Fruit fly (Drosophila melanogaster) whole organism, pupa: ENCODE measurements around the gene CG42266.

ENCODE experiments used
- CG12605 ChIP-seq: fragments of 200-800 bp; sonication (Bioruptor generic); IDR thresholded peaks from 2 replicates; pipeline ENCODE4 v1.3.6; 2022; ENCODE audit warnings: missing biosample characterization, missing genetic modification characterization
- CG17806 ChIP-seq: fragments of 200-800 bp; sonication (Bioruptor generic); optimal IDR thresholded peaks from 2 replicates; lab custom pipeline; 2018; ENCODE audit warnings: missing biosample characterization, mild to moderate bottlenecking, missing genetic modification characterization, moderate library complexity
- CG32121 ChIP-seq: fragments of 200-800 bp; sonication (Bioruptor generic); IDR thresholded peaks from 2 replicates; pipeline ENCODE4 v1.3.6; 2022; ENCODE audit warnings: missing biosample characterization, missing genetic modification characterization
- CG34367 ChIP-seq: fragments of 200-800 bp; sonication (Bioruptor generic); optimal IDR thresholded peaks from 2 replicates; lab custom pipeline; 2018; ENCODE audit warnings: missing biosample characterization, mild to moderate bottlenecking, missing genetic modification characterization
- CG4496 ChIP-seq: fragments of 200-800 bp; sonication (Bioruptor generic); IDR thresholded peaks from 3 replicates; pipeline ENCODE4 v1.3.6; 2022; ENCODE audit warnings: missing biosample characterization, missing genetic modification characterization
- CG8159 ChIP-seq: fragments of 200-800 bp; sonication (Bioruptor generic); optimal IDR thresholded peaks from 3 replicates; lab custom pipeline; 2018; ENCODE audit warnings: missing biosample characterization, mild to moderate bottlenecking, missing genetic modification characterization, moderate library complexity
- CG9948 ChIP-seq: fragments of 200-800 bp; sonication (Bioruptor generic); optimal IDR thresholded peaks from 2 replicates; lab custom pipeline; 2018; ENCODE audit warnings: missing biosample characterization, mild to moderate bottlenecking, missing genetic modification characterization, moderate library complexity
- D1 ChIP-seq: fragments of 200-800 bp; sonication (Bioruptor generic); optimal IDR thresholded peaks from 2 replicates; lab custom pipeline; 2018; ENCODE audit warnings: missing biosample characterization, mild to moderate bottlenecking, missing genetic modification characterization, moderate library complexity
- EcR ChIP-seq: fragments of 200-800 bp; sonication (Bioruptor generic); optimal IDR thresholded peaks from 3 replicates; lab custom pipeline; 2019; ENCODE audit warnings: missing biosample characterization, missing genetic modification characterization, mild to moderate bottlenecking, moderate library complexity, missing genetic modification reagents
- Ets98B ChIP-seq: fragments of 200-800 bp; sonication (Bioruptor generic); IDR thresholded peaks from 2 replicates; pipeline ENCODE4 v1.3.6; 2022; ENCODE audit warnings: missing biosample characterization, missing genetic modification characterization
- Pif1B ChIP-seq: fragments of 200-800 bp; sonication (Bioruptor generic); optimal IDR thresholded peaks from 3 replicates; lab custom pipeline; 2016; ENCODE audit warnings: missing biosample characterization, missing genetic modification characterization
- Snoo ChIP-seq: fragments of 200-800 bp; sonication (Bioruptor generic); optimal IDR thresholded peaks from 3 replicates; lab custom pipeline; 2017; ENCODE audit warnings: missing biosample characterization, mild to moderate bottlenecking, missing genetic modification characterization, inconsistent platforms
- rn ChIP-seq: fragments of 200-800 bp; sonication (Bioruptor generic); IDR thresholded peaks from 2 replicates; pipeline ENCODE4 v1.3.6; 2022; ENCODE audit warnings: missing biosample characterization, missing genetic modification characterization

The CG42266 gene

DNA sequence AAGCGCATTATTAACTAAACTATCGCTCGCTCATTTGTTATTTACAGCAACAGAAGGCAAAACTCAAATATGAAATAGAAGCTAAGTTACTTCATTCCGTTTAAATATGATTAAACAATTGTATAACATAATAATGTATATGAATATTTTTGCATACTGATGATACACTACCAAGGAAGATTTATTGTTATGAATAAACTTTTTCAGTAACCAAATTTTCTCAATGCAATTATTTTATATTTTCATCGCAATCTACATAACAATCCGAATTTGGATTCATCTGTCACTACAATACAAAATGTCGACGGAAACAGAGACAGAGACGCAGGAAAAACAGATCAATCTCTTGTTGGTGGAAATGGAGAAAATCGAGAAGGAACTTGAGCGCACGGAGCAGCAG lies 49.2 kb downstream of the CG42266 start, which contains the start of gene CG17329:
CG17329 (plus strand) TSS at position 301 of the 400 bp plus-strand sequence.
- TF ChIP-seq Snoo (tag; lab: Kevin White, UChicago) (no peak), CG17806 (tag; lab: Kevin White, UChicago) (no peak), D1 (tag; lab: Kevin White, UChicago) (no peak), CG32121 (GFP tag; lab: Robert Waterston, UW) (no peak)

DNA sequence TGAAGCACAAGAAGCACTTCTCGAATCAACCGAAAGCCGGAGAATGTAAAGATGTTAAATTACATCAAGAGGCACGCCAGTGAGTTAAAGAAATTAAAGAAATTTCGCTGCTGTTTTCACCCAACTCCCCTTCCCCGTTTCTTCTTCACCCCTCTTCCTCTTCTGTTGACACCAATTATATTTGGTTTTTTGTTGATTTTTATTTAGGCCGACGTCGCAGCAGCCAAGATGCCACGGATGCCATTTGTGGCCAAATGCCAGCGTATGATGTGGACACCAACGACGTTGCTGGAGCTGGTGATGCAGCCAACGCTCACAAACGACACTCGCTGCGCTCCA lies 51.8 kb downstream of the CG42266 start:
- TF ChIP-seq CG34367 (tag; lab: Kevin White, UChicago) (no peak), Ets98B (GFP tag; lab: Robert Waterston, UW) (no peak), CG12605 (GFP tag; lab: Robert Waterston, UW) (no peak), CG4496 (GFP tag; lab: Robert Waterston, UW) (no peak), rn (GFP tag; lab: Robert Waterston, UW) (no peak), D1 (tag; lab: Kevin White, UChicago) (no peak), EcR (GFP tag; lab: Kevin White, UChicago) (no peak), Snoo (tag; lab: Kevin White, UChicago) (no peak), CG9948 (no peak), Pif1B (GFP tag; lab: Kevin White, UChicago) (no peak), CG8159 (tag; lab: Kevin White, UChicago) (no peak)
